Fruit fly (Drosophila melanogaster): ENCODE data around the gene CG9784.

Gene CG9784

DNA sequence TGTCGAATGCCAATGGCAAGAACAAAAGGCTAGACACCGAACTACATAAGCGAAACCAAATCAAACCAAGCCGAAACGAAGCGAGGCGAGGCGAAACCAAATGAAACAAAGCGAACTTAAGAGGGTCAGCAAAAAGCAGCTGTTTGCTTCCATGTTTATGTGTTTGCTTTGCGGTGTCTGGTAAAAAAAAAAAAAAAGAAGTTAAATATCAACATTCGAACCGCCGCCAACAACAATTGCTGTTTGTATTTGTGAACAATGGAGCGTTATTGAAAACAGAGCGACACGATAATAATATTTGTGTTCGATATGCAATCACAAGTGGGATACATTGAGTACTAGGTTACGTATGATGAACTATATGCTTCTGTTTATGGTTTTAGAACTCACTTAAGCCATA lies 25.4 kb downstream of the CG9784 start (continued):
- peak; percentile 31 for TF ChIP-seq org-1 (GFP tag; optimal IDR thresholded peaks at IDR 0.05)
- TF ChIP-seq bsh (GFP tag; optimal IDR thresholded peaks at IDR 0.05) = peak in 1 of 2 experiments; percentile 10
- peak; percentile 61; the same call in 1 of the 2 replicates for TF ChIP-seq sob (GFP tag; IDR thresholded peaks at IDR 0.05)
- TF ChIP-seq toy (GFP tag; IDR thresholded peaks at IDR 0.05) = peak; percentile 38; the same call in 1 of the 2 replicates
- TF ChIP-seq CG6813 (GFP tag; optimal IDR thresholded peaks at IDR 0.05) = peak; percentile 37
- TF ChIP-seq CG18599 (GFP tag; optimal IDR thresholded peaks at IDR 0.05) = peak; percentile 64
- TF ChIP-seq eyg (GFP tag; optimal IDR thresholded peaks at IDR 0.05) = peak; percentile 44
- peak; percentile 50 for TF ChIP-seq CrebB (tag; optimal IDR thresholded peaks at IDR 0.05)
- peak; percentile 36; the same call in 1 of the 2 replicates for TF ChIP-seq stc (GFP tag; IDR thresholded peaks at IDR 0.05)
- TF ChIP-seq CG3407 (GFP tag; optimal IDR thresholded peaks at IDR 0.05) = peak; percentile 13
- peak; percentile 77 for TF ChIP-seq Atf6 (GFP tag; IDR thresholded peaks at IDR 0.05)
- peak; percentile 39 for TF ChIP-seq CG33557 (GFP tag; optimal IDR thresholded peaks at IDR 0.05)
- TF ChIP-seq CG14441 (GFP tag; IDR thresholded peaks at IDR 0.05) = no peak; the same call in 1 of the 2 replicates
- TF ChIP-seq dmrt11E (tag; optimal IDR thresholded peaks at IDR 0.05) = peak; percentile 19
- no peak for TF ChIP-seq zen (tag; optimal IDR thresholded peaks at IDR 0.05)
- peak; percentile 24 for TF ChIP-seq scrt (GFP tag; optimal IDR thresholded peaks at IDR 0.05)
- no peak for TF ChIP-seq CG17186 (GFP tag; optimal IDR thresholded peaks at IDR 0.05)
- TF ChIP-seq ERR (GFP tag; optimal IDR thresholded peaks at IDR 0.05) = no peak
- TF ChIP-seq CG14965 (GFP tag; optimal IDR thresholded peaks at IDR 0.05; ENCODE audit: borderline replicate concordance) = no peak
- no peak for TF ChIP-seq inv (GFP tag; IDR thresholded peaks at IDR 0.05; ENCODE audit: partially characterized antibody)
- peak; percentile 20 for TF ChIP-seq her (GFP tag; optimal IDR thresholded peaks at IDR 0.05)
- no peak for TF ChIP-seq D19B (GFP tag; optimal IDR thresholded peaks at IDR 0.05)
- no peak for TF ChIP-seq CG8388 (GFP tag; optimal IDR thresholded peaks at IDR 0.05)
- peak; percentile 17 for TF ChIP-seq CG18619 (GFP tag; optimal IDR thresholded peaks at IDR 0.05)
- TF ChIP-seq CG30403 (GFP tag; optimal IDR thresholded peaks at IDR 0.05) = no peak
- peak; percentile 53 for TF ChIP-seq CG15514 (GFP tag; optimal IDR thresholded peaks at IDR 0.05)
- TF ChIP-seq CG12219 (GFP tag; optimal IDR thresholded peaks at IDR 0.05) = no peak
- TF ChIP-seq Med (GFP tag) = peak; percentile 85
- TF ChIP-seq crc (GFP tag; optimal IDR thresholded peaks at IDR 0.05) = no peak
- no peak for TF ChIP-seq Optix (GFP tag; IDR thresholded peaks at IDR 0.05)
- TF ChIP-seq HHEX (GFP tag; optimal IDR thresholded peaks at IDR 0.05) = peak; percentile 12
- no peak for TF ChIP-seq pho (GFP tag; optimal IDR thresholded peaks at IDR 0.05)
- peak; percentile 49 for TF ChIP-seq CG15269 (tag; optimal IDR thresholded peaks at IDR 0.05)
- TF ChIP-seq CG1603 (tag; optimal IDR thresholded peaks at IDR 0.05) = peak; percentile 10
- peak; percentile 7 for TF ChIP-seq jumu (GFP tag; optimal IDR thresholded peaks at IDR 0.05)
- TF ChIP-seq CG12071 (GFP tag; optimal IDR thresholded peaks at IDR 0.05) = peak; percentile 47
- TF ChIP-seq Fer1 (GFP tag; optimal IDR thresholded peaks at IDR 0.05) = peak; percentile 75
- TF ChIP-seq lab (GFP tag; optimal IDR thresholded peaks at IDR 0.05) = peak; percentile 71
- no peak for TF ChIP-seq cato (GFP tag; optimal IDR thresholded peaks at IDR 0.05; ENCODE audit: borderline replicate concordance)
- peak; percentile 50 for TF ChIP-seq gem (tag; optimal IDR thresholded peaks at IDR 0.05)
- peak; percentile 25 for TF ChIP-seq unpg (GFP tag; optimal IDR thresholded peaks at IDR 0.05)
- TF ChIP-seq CG2678 (tag; optimal IDR thresholded peaks at IDR 0.05) = peak; percentile 50
- TF ChIP-seq CG17568 (GFP tag; optimal IDR thresholded peaks at IDR 0.05) = peak; percentile 71
- peak; percentile 29 for TF ChIP-seq CG12769 (tag; optimal IDR thresholded peaks at IDR 0.05)
- peak; percentile 10 for TF ChIP-seq CG10543 (GFP tag; optimal IDR thresholded peaks at IDR 0.05)
- peak; percentile 1 for TF ChIP-seq CG6854 (GFP tag; optimal IDR thresholded peaks at IDR 0.05)
- peak; percentile 45 for TF ChIP-seq Fer3 (tag; optimal IDR thresholded peaks at IDR 0.05)
- TF ChIP-seq CG13296 (GFP tag; optimal IDR thresholded peaks at IDR 0.05) = peak; percentile 62
- no peak for TF ChIP-seq Ada2b (GFP tag; IDR thresholded peaks at IDR 0.05)
